Fruit fly (Drosophila melanogaster) whole organism, prepupa: ENCODE results near the gene Ntl.

ENCODE experiments used
- CG6854 ChIP-seq: fragments of 200-800 bp; sonication (Bioruptor generic); optimal IDR thresholded peaks from 2 replicates; lab custom pipeline; 2017; ENCODE audit warnings: missing biosample characterization, mild to moderate bottlenecking, missing genetic modification characterization
- cyc ChIP-seq: fragments of 200-800 bp; sonication (Bioruptor generic); optimal IDR thresholded peaks from 3 replicates; lab custom pipeline; 2016; ENCODE audit warnings: missing biosample characterization, missing genetic modification characterization

DNA sequence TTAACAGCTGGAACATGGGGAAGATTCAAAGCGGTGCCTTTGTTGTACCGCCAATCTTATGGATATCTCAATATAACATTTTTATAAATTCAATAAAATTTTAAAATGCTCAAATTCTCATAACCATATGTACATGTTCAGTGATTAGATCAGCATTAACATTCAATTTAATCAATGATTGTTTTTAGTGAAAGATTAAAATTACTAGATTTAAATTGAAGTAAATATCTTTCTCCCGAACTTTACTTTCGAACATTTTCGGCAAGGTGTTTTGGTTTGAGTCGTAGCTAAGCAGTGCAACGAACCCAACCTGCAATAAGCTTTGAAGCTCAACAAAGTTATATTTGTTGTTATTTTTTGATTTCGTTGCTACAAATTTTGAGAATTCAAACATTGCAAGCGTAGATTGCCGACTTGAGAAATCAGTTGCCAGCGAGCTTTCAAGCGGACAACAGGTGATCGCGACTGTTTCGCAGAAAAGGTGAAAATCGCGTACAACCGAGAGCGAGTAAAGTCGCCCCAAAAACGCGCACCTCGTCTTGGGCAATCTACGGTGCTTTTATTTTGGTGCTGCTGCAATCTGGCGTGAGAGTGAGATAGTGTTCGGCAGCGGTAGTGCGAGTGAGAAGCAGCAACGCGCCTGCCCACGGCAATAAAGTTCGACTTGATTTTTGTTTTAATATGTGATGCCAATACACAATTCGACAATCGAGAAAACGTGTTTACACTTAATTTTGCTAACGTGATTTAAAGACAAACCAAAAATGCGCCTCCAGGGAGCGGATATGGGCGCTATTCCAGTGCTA is 8.1 kb upstream of the Ntl start, which contains the start of gene Tep3:
- TF ChIP-seq cyc (GFP tag; lab: Kevin White, UChicago) (peak; percentile 51), CG6854 (GFP tag; lab: Kevin White, UChicago) (peak; percentile 85)
